Worm (Caenorhabditis elegans): ENCODE results near the gene Y69E1A.8.

The Y69E1A.8 gene

DNA sequence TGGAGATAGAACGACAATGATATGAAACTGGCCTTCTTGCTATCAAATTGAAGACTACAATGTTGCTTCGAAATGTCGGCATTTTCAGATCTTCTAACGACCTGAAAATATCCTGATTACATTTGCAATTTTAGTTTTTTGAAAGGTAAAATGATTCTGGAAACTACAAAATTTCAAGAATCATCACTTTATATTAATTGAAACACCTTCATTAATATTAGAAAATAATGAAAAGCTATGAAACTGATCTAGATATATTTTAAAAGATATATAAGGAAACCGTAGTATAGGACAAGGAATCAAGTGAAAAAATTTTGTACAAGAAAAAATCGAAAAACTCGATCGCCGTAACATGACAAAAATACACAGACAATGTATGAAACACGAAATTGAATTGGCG lies 45.5 kb downstream of the Y69E1A.8 start, which contains the start of gene ndx-9:
TSS of gene ndx-9 (minus strand) at position 101 of the 400 bp plus-strand sequence.
- no peak for TF ChIP-seq elt-1 (tag; optimal IDR thresholded peaks at IDR 0.05)
- TF ChIP-seq fkh-10 (GFP tag; optimal IDR thresholded peaks at IDR 0.05): no peak
- TF ChIP-seq ceh-28 (tag; optimal IDR thresholded peaks at IDR 0.05): no peak
- TF ChIP-seq nhr-23 (tag; optimal IDR thresholded peaks at IDR 0.05): no peak
- no peak for TF ChIP-seq mdl-1 (tag; optimal IDR thresholded peaks at IDR 0.05)
- TF ChIP-seq aly-2 (tag; optimal IDR thresholded peaks at IDR 0.05): no peak
- no peak for TF ChIP-seq ztf-11 (tag; optimal IDR thresholded peaks at IDR 0.05)
- no peak for TF ChIP-seq zag-1 (tag; optimal IDR thresholded peaks at IDR 0.05)
- TF ChIP-seq ztf-4 (tag; optimal IDR thresholded peaks at IDR 0.05): no peak

DNA sequence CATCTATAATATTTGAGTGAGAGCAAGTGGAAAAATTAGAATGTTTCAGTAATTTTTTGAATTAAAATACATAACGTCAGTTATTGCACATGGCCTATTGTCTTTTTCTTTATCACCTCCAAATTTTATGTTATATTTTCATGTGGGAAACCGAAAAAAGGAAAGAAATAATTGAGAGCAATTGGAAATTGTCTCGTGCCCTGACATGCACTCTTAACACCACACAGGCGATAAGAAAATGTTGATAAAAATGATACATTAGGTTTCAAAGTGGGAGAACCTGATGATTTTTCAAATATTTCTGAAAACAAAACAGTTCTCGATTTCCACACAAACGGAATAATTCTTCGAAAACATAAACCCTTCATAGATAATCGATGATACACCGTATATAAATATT lies 49.5 kb downstream of the Y69E1A.8 start, which contains the start of gene F13H10.3:
TSS of gene F13H10.3 (minus strand) at position 73 of the 400 bp plus-strand sequence.
- TF ChIP-seq elt-2 (tag; optimal IDR thresholded peaks at IDR 0.05): peak; percentile 86
- TF ChIP-seq tbx-2 (tag; optimal IDR thresholded peaks at IDR 0.05): no peak
- TF ChIP-seq pqm-1 (tag; optimal IDR thresholded peaks at IDR 0.05): peak; percentile 66

Measured in whole organism, L3 larva.